Worm (Caenorhabditis elegans) whole organism, late embryonic: ENCODE results near the gene flp-11.

ENCODE experiments used
- F13H6.1 ChIP-seq: sonication (generic microtip); optimal IDR thresholded peaks from 2 replicates; lab custom pipeline; 2016; ENCODE audit warnings: missing genetic modification characterization, missing compliant biosample characterization
- K09A11.1 ChIP-seq: sonication (generic microtip); optimal IDR thresholded peaks from 2 replicates; lab custom pipeline; 2017; ENCODE audit warnings: antibody characterized with exemption, mild to moderate bottlenecking, missing genetic modification characterization, missing compliant biosample characterization; ENCODE audit not compliant: insufficient read depth
- ahr-1 ChIP-seq: sonication (generic microtip); optimal IDR thresholded peaks from 2 replicates; lab custom pipeline; 2016; ENCODE audit warnings: missing genetic modification characterization, missing compliant biosample characterization
- ama-1 ChIP-seq: fragments of 150-350 bp; optimal IDR thresholded peaks from 2 replicates; lab custom pipeline; 2014
- ceh-14 ChIP-seq: sonication (generic microtip); optimal IDR thresholded peaks from 2 replicates; lab custom pipeline; 2016; ENCODE audit warnings: missing genotype, missing genetic modification characterization, missing compliant biosample characterization
- ceh-2 ChIP-seq: sonication (generic microtip); optimal IDR thresholded peaks from 2 replicates; lab custom pipeline; 2016; ENCODE audit warnings: missing genotype, missing genetic modification characterization, missing compliant biosample characterization
- ceh-24 ChIP-seq: sonication (generic microtip); optimal IDR thresholded peaks from 2 replicates; lab custom pipeline; 2016; ENCODE audit warnings: mild to moderate bottlenecking, missing genetic modification characterization, missing compliant biosample characterization
- ceh-31 ChIP-seq: sonication (generic microtip); optimal IDR thresholded peaks from 2 replicates; lab custom pipeline; 2016; ENCODE audit warnings: missing genetic modification characterization, missing compliant biosample characterization
- ceh-34 ChIP-seq: sonication (generic microtip); optimal IDR thresholded peaks from 2 replicates; lab custom pipeline; 2016; ENCODE audit warnings: mild to moderate bottlenecking, missing genetic modification characterization, missing compliant biosample characterization
- ceh-45 ChIP-seq: fragments of 200-800 bp; sonication (Bioruptor generic); IDR thresholded peaks from 2 replicates; pipeline ENCODE4 v1.3.6; 2022; ENCODE audit warnings: missing genetic modification reagents, missing genetic modification characterization, missing compliant biosample characterization
- ceh-48 ChIP-seq: sonication (generic microtip); optimal IDR thresholded peaks from 2 replicates; lab custom pipeline; 2016; ENCODE audit warnings: missing genetic modification characterization, inconsistent platforms, missing compliant biosample characterization
- ceh-9 ChIP-seq: sonication (generic microtip); optimal IDR thresholded peaks from 2 replicates; lab custom pipeline; 2016; ENCODE audit warnings: mild to moderate bottlenecking, missing genetic modification characterization, inconsistent platforms, missing compliant biosample characterization
- dmd-4 ChIP-seq: sonication (generic microtip); optimal IDR thresholded peaks from 2 replicates; lab custom pipeline; 2016; ENCODE audit warnings: borderline replicate concordance, missing genetic modification characterization, missing compliant biosample characterization
- dve-1 ChIP-seq: sonication (generic microtip); optimal IDR thresholded peaks from 2 replicates; lab custom pipeline; 2017; ENCODE audit warnings: antibody characterized with exemption, mild to moderate bottlenecking, missing genetic modification characterization, missing compliant biosample characterization
- fax-1 ChIP-seq: sonication (generic microtip); optimal IDR thresholded peaks from 2 replicates; lab custom pipeline; 2016; ENCODE audit warnings: missing genotype, missing genetic modification characterization, missing compliant biosample characterization
- fkh-10 ChIP-seq: fragments of 150-350 bp; optimal IDR thresholded peaks from 2 replicates; lab custom pipeline; 2014; ENCODE audit warnings: missing biosample characterization, missing genetic modification reagents, missing genetic modification characterization
- fkh-6 ChIP-seq: sonication (generic microtip); optimal IDR thresholded peaks from 2 replicates; lab custom pipeline; 2016; ENCODE audit warnings: missing genetic modification characterization, missing compliant biosample characterization
- gmeb-2 ChIP-seq: sonication (generic microtip); optimal IDR thresholded peaks from 2 replicates; lab custom pipeline; 2016; ENCODE audit warnings: missing genetic modification characterization, inconsistent platforms, missing compliant biosample characterization
- hlh-13 ChIP-seq: fragments of 200-800 bp; sonication (Bioruptor generic); optimal IDR thresholded peaks from 2 replicates; lab custom pipeline; 2018; ENCODE audit warnings: mild to moderate bottlenecking, missing genetic modification characterization, missing compliant biosample characterization
- mec-3 ChIP-seq: sonication (generic microtip); optimal IDR thresholded peaks from 2 replicates; lab custom pipeline; 2016; ENCODE audit warnings: borderline replicate concordance, missing genetic modification characterization, missing compliant biosample characterization
- nfya-1 ChIP-seq: sonication (generic microtip); optimal IDR thresholded peaks from 2 replicates; lab custom pipeline; 2017; ENCODE audit warnings: missing genetic modification characterization, mild to moderate bottlenecking, missing compliant biosample characterization, antibody characterized with exemption, moderate library complexity
- nhr-11 ChIP-seq: fragments of 150-350 bp; optimal IDR thresholded peaks from 2 replicates; lab custom pipeline; 2014; ENCODE audit warnings: missing biosample characterization, missing genetic modification characterization
- nhr-232 ChIP-seq: sonication (generic microtip); optimal IDR thresholded peaks from 2 replicates; lab custom pipeline; 2016; ENCODE audit warnings: missing genetic modification characterization, missing compliant biosample characterization
- npax-4 ChIP-seq: sonication (generic microtip); optimal IDR thresholded peaks from 2 replicates; lab custom pipeline; 2016; ENCODE audit warnings: missing genetic modification characterization, missing compliant biosample characterization
- pat-9 ChIP-seq: fragments of 200-800 bp; sonication (Bioruptor generic); optimal IDR thresholded peaks from 2 replicates; lab custom pipeline; 2018; ENCODE audit warnings: mild to moderate bottlenecking, missing genetic modification characterization, moderate library complexity, missing compliant biosample characterization
- pax-1 ChIP-seq: fragments of 150-350 bp; optimal IDR thresholded peaks from 2 replicates; lab custom pipeline; 2014; ENCODE audit warnings: missing biosample characterization, missing genetic modification characterization
- pha-2 ChIP-seq: sonication (generic microtip); optimal IDR thresholded peaks from 2 replicates; lab custom pipeline; 2017; ENCODE audit warnings: mild to moderate bottlenecking, missing genetic modification characterization, missing compliant biosample characterization
- pha-4 ChIP-seq: fragments of 150-350 bp; optimal IDR thresholded peaks from 2 replicates; lab custom pipeline; 2018; ENCODE audit warnings: missing biosample characterization, missing genetic modification reagents, missing genetic modification characterization
- tbx-2 ChIP-seq: sonication (generic microtip); optimal IDR thresholded peaks from 2 replicates; lab custom pipeline; 2016; ENCODE audit warnings: missing genetic modification characterization, missing compliant biosample characterization
- ttx-3 ChIP-seq: sonication (generic microtip); optimal IDR thresholded peaks from 2 replicates; lab custom pipeline; 2016; ENCODE audit warnings: missing genetic modification reagents, missing genetic modification characterization, missing compliant biosample characterization
- unc-42 ChIP-seq: sonication (generic microtip); optimal IDR thresholded peaks from 2 replicates; lab custom pipeline; 2016; ENCODE audit warnings: missing genotype, missing genetic modification characterization, missing compliant biosample characterization
- unc-86 ChIP-seq: sonication (generic microtip); optimal IDR thresholded peaks from 2 replicates; lab custom pipeline; 2016; ENCODE audit warnings: missing genetic modification characterization, missing compliant biosample characterization
- ztf-16 ChIP-seq: sonication (generic microtip); optimal IDR thresholded peaks from 2 replicates; lab custom pipeline; 2017; ENCODE audit warnings: missing genetic modification characterization, missing compliant biosample characterization

flp-11 gene

DNA sequence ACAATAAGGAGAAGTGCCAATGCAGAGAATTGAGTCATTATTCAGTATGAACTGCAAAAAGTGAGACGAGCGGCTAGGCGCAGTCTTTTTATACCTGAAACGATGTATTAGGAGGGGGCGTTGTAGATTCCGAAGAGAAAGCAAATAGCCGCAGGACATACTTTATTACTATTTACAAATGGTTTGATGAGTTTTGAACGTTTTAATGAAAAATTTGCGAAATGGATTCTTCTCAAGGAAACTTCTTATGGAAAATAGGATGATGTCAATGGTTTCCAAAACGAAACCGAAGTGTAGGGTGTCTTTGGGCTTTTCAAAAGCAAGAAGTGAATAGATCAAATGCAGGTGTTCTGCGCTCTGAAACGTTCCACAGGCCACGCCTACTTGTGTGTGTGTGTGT is at the start of gene flp-11:
TSS of gene flp-11 (minus strand) at position 101 of the 400 bp plus-strand sequence.
- no peak for TF ChIP-seq fkh-10 (GFP tag; lab: Kevin White, UChicago)
- TF ChIP-seq ceh-31 (tag; lab: Kevin White, UChicago) = no peak
- TF ChIP-seq nfya-1 (tag; lab: Kevin White, UChicago) = no peak
- TF ChIP-seq mec-3 = no peak
- TF ChIP-seq ceh-45 (GFP tag; lab: Robert Waterston, UW) = no peak
- no peak for TF ChIP-seq nhr-11 (tag; lab: Kevin White, UChicago)
- TF ChIP-seq fax-1 (tag; lab: Kevin White, UChicago) = no peak
- no peak for TF ChIP-seq unc-86
- no peak for TF ChIP-seq ceh-34 (tag; lab: Kevin White, UChicago)
- no peak for TF ChIP-seq nhr-232
- no peak for TF ChIP-seq ceh-14

DNA sequence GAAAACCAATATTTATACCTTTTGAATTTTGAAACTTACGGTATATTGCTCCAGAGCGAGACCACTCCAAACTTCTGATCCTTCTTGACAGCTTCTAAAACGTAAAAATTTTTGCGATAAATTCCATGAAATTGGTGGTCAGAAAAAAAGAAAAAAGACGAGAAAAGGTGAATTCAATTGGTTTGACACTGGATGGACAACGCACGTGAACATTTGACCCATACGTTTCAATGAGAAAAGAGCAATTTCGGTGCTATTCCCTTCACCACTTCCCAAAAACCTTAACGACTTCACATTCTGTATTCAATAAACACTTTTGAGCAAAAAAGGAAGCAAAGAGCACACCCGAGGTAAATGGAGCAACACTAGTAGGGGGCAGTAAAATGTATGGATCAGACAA is 49.5 kb upstream of the flp-11 start, which contains the start of gene acc-3:
TSS of gene acc-3 (minus strand) at position 101 of the 400 bp plus-strand sequence.
- TF ChIP-seq ceh-2 (tag; lab: Kevin White, UChicago) = no peak
- TF ChIP-seq F13H6.1 (tag; lab: Kevin White, UChicago) = no peak
- no peak for TF ChIP-seq ama-1
- no peak for TF ChIP-seq ceh-24 (tag; lab: Kevin White, UChicago)
- no peak for TF ChIP-seq K09A11.1 (tag; lab: Kevin White, UChicago)

DNA sequence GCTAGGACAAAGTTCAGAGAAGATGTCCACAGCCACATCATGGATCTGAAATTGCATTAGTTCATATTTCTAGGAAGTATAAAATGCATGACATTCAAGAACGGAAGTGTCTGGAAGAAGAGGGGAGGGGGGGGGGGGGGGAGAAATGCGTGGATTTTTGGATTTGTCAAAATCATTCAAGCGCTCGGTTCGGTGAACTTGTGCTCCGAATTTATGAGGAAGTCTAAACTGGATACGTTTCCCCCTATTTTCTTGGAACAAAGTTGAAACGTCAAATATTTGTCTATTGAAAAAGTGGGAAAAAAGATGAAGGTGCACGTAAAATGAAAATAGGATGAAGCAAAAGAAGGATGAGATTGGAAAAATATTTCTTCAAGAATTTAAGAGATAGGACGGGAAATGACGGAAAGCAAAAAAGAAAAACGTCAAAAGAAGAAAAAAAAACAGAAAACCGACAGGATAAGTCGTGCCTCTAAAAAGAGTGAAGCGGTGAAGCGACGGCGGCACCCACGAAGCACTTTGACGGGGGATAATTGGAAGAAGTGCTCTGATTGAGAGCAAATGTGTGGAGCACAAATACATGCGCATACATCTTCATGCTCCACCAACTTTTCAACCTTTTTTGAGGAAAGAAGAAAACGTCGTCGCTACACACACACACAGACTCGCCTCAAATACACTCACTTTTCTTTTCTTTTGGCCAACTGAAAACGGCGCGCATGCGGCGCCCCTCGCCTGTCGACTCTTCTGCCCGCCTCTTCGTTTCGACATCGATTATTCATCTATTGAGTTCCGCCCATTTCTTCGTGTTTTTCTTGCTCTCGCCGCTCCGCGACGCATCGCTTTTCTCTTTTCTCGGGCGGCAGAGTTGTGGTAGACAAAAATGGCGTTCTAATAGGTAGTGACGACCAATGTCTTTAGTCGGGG is 42.9 kb upstream of the flp-11 start, which contains the start of gene F55D10.4:
TSS of gene F55D10.4 (minus strand) at position 51 of the 927 bp plus-strand sequence.
- TF ChIP-seq pax-1 (tag; lab: Kevin White, UChicago) (no peak), ceh-31 (tag; lab: Kevin White, UChicago) (peak; percentile 45), unc-42 (peak; percentile 80), hlh-13 (GFP tag; lab: Kevin White, UChicago) (no peak), ceh-14 (peak; percentile 13), ceh-48 (tag; lab: Kevin White, UChicago) (peak; percentile 2)

DNA sequence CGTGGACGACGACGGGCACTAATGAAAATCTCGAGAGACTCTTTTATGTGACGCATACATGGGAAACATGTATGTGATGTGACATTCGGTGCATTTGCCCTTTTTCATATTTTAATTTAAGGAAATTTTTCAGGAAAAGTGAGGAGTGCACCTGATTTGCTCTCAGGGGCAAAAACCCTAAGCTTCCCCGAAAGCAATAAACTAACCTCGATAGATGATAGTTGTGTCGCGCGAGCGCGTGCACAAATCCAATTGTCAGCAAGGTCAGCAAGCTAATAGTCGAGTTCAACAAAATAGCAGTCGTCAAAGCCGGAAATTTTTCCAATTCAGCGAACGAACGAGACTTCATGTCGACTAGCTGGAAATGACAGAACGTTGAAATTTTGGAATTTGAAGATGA is 40.2 kb upstream of the flp-11 start:
- TF ChIP-seq ceh-9 = no peak
- TF ChIP-seq unc-42 = peak; percentile 72

DNA sequence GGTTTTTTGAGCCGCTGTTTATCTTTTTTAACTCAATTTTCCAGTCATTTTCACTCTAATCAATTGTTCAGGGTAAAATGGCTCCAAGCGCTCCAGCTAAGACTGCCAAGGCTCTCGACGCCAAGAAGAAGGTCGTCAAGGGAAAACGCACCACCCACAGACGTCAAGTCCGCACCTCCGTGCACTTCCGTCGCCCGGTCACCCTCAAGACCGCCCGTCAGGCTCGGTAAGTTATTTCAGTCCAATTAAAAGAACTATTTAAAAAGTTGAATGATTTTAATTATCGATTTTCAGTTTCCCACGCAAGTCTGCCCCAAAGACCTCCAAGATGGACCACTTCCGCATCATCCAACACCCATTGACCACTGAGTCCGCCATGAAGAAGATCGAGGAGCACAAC is 37.2 kb upstream of the flp-11 start, which contains the start of gene rpl-25.1:
TSS of gene rpl-25.1 (plus strand) at position 72 of the 400 bp plus-strand sequence.
- TF ChIP-seq ttx-3 (no peak), hlh-13 (GFP tag; lab: Kevin White, UChicago) (no peak), dve-1 (tag; lab: Kevin White, UChicago) (no peak), gmeb-2 (tag; lab: Kevin White, UChicago) (no peak), pha-2 (tag; lab: Kevin White, UChicago) (no peak), fkh-10 (GFP tag; lab: Kevin White, UChicago) (no peak), npax-4 (tag; lab: Kevin White, UChicago) (no peak), dmd-4 (tag; lab: Kevin White, UChicago) (no peak), K09A11.1 (tag; lab: Kevin White, UChicago) (no peak), tbx-2 (tag; lab: Kevin White, UChicago) (no peak), pha-4 (no peak), ztf-16 (no peak), ceh-24 (tag; lab: Kevin White, UChicago) (no peak), ahr-1 (no peak), fkh-6 (no peak), ceh-9 (no peak), pat-9 (tag; lab: Kevin White, UChicago) (no peak)
